Worm (Caenorhabditis elegans): ENCODE measurements around the gene F13A7.11.

DNA sequence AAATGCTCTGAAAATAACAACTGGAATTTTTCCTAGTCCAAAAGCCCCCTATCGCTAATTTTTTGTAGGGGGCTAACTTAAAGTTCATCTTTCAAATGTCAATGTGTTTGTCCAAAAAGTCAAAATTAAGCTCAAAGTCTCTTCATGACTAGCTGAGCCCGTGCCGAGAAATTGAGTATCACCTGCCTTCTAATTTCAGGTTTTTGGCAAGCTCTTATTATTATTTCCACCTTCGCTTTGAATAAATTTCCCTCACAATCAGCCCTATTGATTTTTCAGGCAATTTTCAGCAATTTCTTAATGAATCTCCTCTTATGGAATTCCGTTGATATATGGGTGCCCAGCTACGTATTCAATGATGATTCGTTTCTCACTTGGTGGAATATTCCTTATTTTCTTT, 4.3 kb upstream of the F13A7.11 start, which contains the start of gene sre-36:
- TF ChIP-seq dpl-1 (GFP tag; optimal IDR thresholded peaks at IDR 0.05) (no peak), aly-2 (tag; optimal IDR thresholded peaks at IDR 0.05) (no peak), lsy-2 (tag; optimal IDR thresholded peaks at IDR 0.05) (no peak)
